Worm (Caenorhabditis elegans) whole organism, mixed stage, embryonic: ENCODE measurements around the gene gldi-9.
"Not testable (repeated sequence)": the region's sequence is repeated elsewhere in the genome, so short reads cannot be mapped to it uniquely, and the experiment has no call there.

Experiments used
- bed-3 ChIP-seq: fragments of 200-800 bp; sonication (Bioruptor generic); optimal IDR thresholded peaks from 3 replicates; lab custom pipeline; 2018; ENCODE audit warnings: mild to moderate bottlenecking, missing genetic modification characterization, moderate library complexity, missing compliant biosample characterization
- blmp-1 ChIP-seq: fragments of 150-350 bp; optimal IDR thresholded peaks from 2 replicates; lab custom pipeline; 2014; ENCODE audit warnings: missing biosample characterization, missing genetic modification characterization
- ces-1 ChIP-seq: fragments of 150-350 bp; optimal IDR thresholded peaks from 2 replicates; lab custom pipeline; 2014; ENCODE audit warnings: missing biosample characterization, missing genetic modification reagents, missing genetic modification characterization
- drap-1 ChIP-seq: fragments of 200-800 bp; sonication (Bioruptor generic); optimal IDR thresholded peaks from 3 replicates; lab custom pipeline; 2018; ENCODE audit warnings: mild to moderate bottlenecking, missing genetic modification characterization, missing compliant biosample characterization
- hlh-1 ChIP-seq: fragments of 150-350 bp; optimal IDR thresholded peaks from 2 replicates; lab custom pipeline; 2014; ENCODE audit warnings: missing biosample characterization, missing genetic modification reagents, missing genetic modification characterization
- lin-13 ChIP-seq: fragments of 150-350 bp; optimal IDR thresholded peaks from 2 replicates; lab custom pipeline; 2014; ENCODE audit warnings: missing biosample characterization, missing genetic modification characterization
- lin-32 ChIP-seq: fragments of 200-800 bp; sonication (Bioruptor generic); optimal IDR thresholded peaks from 2 replicates; lab custom pipeline; 2018; ENCODE audit warnings: mild to moderate bottlenecking, missing genetic modification characterization, missing compliant biosample characterization
- lsy-2 ChIP-seq: fragments of 150-350 bp; optimal IDR thresholded peaks from 2 replicates; lab custom pipeline; 2014; ENCODE audit warnings: missing biosample characterization, missing genetic modification characterization
- mep-1 ChIP-seq: fragments of 150-350 bp; optimal IDR thresholded peaks from 2 replicates; lab custom pipeline; 2017; ENCODE audit warnings: missing biosample characterization, missing genetic modification reagents, missing genetic modification characterization, inconsistent platforms
- mls-2 ChIP-seq: sonication (generic microtip); optimal IDR thresholded peaks from 2 replicates; lab custom pipeline; 2016; ENCODE audit warnings: mild to moderate bottlenecking, missing genetic modification characterization, moderate library complexity, missing compliant biosample characterization
- nhr-12 ChIP-seq: fragments of 150-350 bp; optimal IDR thresholded peaks from 2 replicates; lab custom pipeline; 2014; ENCODE audit warnings: missing biosample characterization, missing genetic modification characterization
- nhr-2 ChIP-seq: fragments of 150-350 bp; optimal IDR thresholded peaks from 2 replicates; lab custom pipeline; 2014; ENCODE audit warnings: missing biosample characterization, missing genetic modification characterization
- nhr-76 ChIP-seq: sonication (generic microtip); optimal IDR thresholded peaks from 2 replicates; lab custom pipeline; 2017; ENCODE audit warnings: missing biosample characterization, missing genetic modification characterization
- pha-4 ChIP-seq: fragments of 150-350 bp; optimal IDR thresholded peaks from 2 replicates; lab custom pipeline; 2018; ENCODE audit warnings: missing biosample characterization, missing genetic modification reagents, missing genetic modification characterization
- sem-2 ChIP-seq: fragments of 200-800 bp; sonication (Bioruptor generic); optimal IDR thresholded peaks from 2 replicates; lab custom pipeline; 2018; ENCODE audit warnings: mild to moderate bottlenecking, missing genetic modification characterization, missing compliant biosample characterization
- snpc-4 ChIP-seq: fragments of 150-350 bp; optimal IDR thresholded peaks from 2 replicates; lab custom pipeline; 2014; ENCODE audit warnings: missing biosample characterization, missing genetic modification characterization
- sptf-1 ChIP-seq: sonication (generic microtip); optimal IDR thresholded peaks from 2 replicates; lab custom pipeline; 2017; ENCODE audit warnings: mild to moderate bottlenecking, missing genetic modification characterization, moderate library complexity, missing compliant biosample characterization
- tbx-8 ChIP-seq: fragments of 200-800 bp; sonication (Bioruptor generic); optimal IDR thresholded peaks from 2 replicates; lab custom pipeline; 2018; ENCODE audit warnings: mild to moderate bottlenecking, missing genetic modification characterization, moderate library complexity, missing compliant biosample characterization
- unc-120 ChIP-seq: sonication (generic microtip); optimal IDR thresholded peaks from 2 replicates; lab custom pipeline; 2017; ENCODE audit warnings: missing genetic modification characterization, missing compliant biosample characterization; ENCODE audit not compliant: poor library complexity, severe bottlenecking
- unc-39 ChIP-seq: fragments of 150-350 bp; optimal IDR thresholded peaks from 2 replicates; lab custom pipeline; 2014; ENCODE audit warnings: missing biosample characterization, missing genetic modification characterization
- zip-8 ChIP-seq: fragments of 150-350 bp; optimal IDR thresholded peaks from 2 replicates; lab custom pipeline; 2014; ENCODE audit warnings: missing biosample characterization, missing genetic modification characterization
- ztf-11 ChIP-seq: fragments of 150-350 bp; optimal IDR thresholded peaks from 2 replicates; lab custom pipeline; 2014; ENCODE audit warnings: missing biosample characterization, missing genetic modification characterization

The gldi-9 gene

ce11 chrIII:2710211-2710610 is 45.9 kb downstream of the gldi-9 start:
- TF ChIP-seq tbx-8 (GFP tag; lab: Kevin White, UChicago), result no peak

DNA sequence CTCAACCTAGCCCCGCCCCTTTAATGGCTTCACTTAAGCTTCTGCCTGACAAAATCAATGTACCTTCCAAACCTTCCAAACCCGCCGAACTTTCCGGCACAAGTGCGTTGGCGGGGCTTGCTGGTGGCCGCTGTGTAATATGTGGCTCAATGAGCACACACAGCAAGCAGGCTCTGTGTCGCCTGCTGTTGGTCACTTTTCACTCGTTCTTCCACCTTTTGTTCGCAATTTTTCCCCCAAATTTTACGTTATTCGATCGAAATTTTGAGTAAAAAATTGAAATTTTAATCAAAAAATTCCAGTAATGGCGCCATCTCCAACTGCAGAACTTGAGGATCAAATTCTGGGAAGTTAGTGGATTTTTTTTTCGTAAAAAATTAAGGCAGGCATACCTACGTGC is 55.5 kb downstream of the gldi-9 start, which contains the start of gene set-27:
set-27 (plus strand) TSS at position 301 of the 400 bp plus-strand sequence.
- TF ChIP-seq ztf-11 (no peak), zip-8 (tag; lab: Kevin White, UChicago) (no peak), sem-2 (no peak), hlh-1 (peak; percentile 78)
- TF ChIP-seq, all 35 proteins: peak for 1

DNA sequence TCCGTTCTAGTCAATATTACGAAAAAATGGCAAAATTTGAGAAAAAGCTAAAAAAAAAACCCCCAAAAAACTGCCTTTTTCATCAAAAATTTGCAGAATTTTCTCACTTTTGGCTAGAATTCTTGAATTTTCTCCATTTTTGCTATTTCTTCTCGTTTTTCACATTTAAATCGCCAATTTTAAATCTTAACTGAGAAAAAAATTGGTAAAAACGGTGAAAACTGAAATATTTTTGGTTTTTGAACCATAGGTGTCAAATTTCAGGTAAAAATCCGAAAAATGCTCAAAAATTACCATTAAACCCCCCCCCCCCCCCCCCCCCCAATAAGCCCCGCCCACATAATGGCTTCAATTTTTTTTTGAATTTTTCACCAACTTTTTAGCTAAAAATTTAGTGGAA is 56.8 kb downstream of the gldi-9 start, which contains the start of gene cox-6B:
cox-6B (plus strand) TSS at position 301 of the 400 bp plus-strand sequence.
- TF ChIP-seq nhr-76 (tag; lab: Kevin White, UChicago); hlh-1; snpc-4 (tag; lab: Kevin White, UChicago): not testable (repeated sequence)

ce11 chrIII:2698740-2699139 is 57.4 kb downstream of the gldi-9 start, which contains the start of gene slc-30A9:
Gene slc-30A9 (minus strand): TSS chrIII:2698817.
- TF ChIP-seq lin-32 (no peak), nhr-76 (tag; lab: Kevin White, UChicago) (no peak), zip-8 (tag; lab: Kevin White, UChicago) (no peak), sptf-1 (tag; lab: Kevin White, UChicago) (no peak), nhr-2 (no peak), ces-1 (GFP tag; lab: Kevin White, UChicago) (peak; percentile 38), blmp-1 (tag; lab: Kevin White, UChicago) (no peak), lsy-2 (tag; lab: Kevin White, UChicago) (no peak), snpc-4 (tag; lab: Kevin White, UChicago) (no peak), tbx-8 (GFP tag; lab: Kevin White, UChicago) (no peak), mls-2 (tag; lab: Kevin White, UChicago) (no peak), unc-120 (tag; lab: Kevin White, UChicago) (no peak), drap-1 (GFP tag; lab: Kevin White, UChicago) (no peak), ztf-11 (no peak), pha-4 (tag; lab: Kevin White, UChicago) (peak; percentile 13), nhr-12 (tag; lab: Kevin White, UChicago) (no peak), mep-1 (peak; percentile 45), bed-3 (GFP tag; lab: Kevin White, UChicago) (no peak), lin-13 (peak; percentile 12), unc-39 (tag; lab: Kevin White, UChicago) (no peak)
- TF ChIP-seq, all 35 proteins: peak for 4
